Fruit fly (Drosophila melanogaster) whole organism, embryonic: Measurements from ENCODE around the gene CG17752.

Experiments
- Adf1 ChIP-seq: fragments of 200-800 bp; sonication (Bioruptor generic); IDR thresholded peaks from 2 replicates; pipeline ENCODE4 v1.3.6; 2022; ENCODE audit warnings: missing biosample characterization, missing genetic modification characterization
- CG10543 ChIP-seq: fragments of 200-800 bp; sonication (Bioruptor generic); optimal IDR thresholded peaks from 3 replicates; lab custom pipeline; 2017; ENCODE audit warnings: missing biosample characterization, mild to moderate bottlenecking, missing genetic modification characterization, moderate library complexity
- CG10959 ChIP-seq: fragments of 200-800 bp; sonication (Bioruptor generic); IDR thresholded peaks from 2 replicates; pipeline ENCODE4 v1.3.6; 2022; ENCODE audit warnings: missing biosample characterization, missing genetic modification characterization
- CG11456 ChIP-seq: fragments of 200-800 bp; sonication (Bioruptor generic); IDR thresholded peaks from 3 replicates; pipeline ENCODE4 v1.3.6; 2022; ENCODE audit warnings: missing biosample characterization, missing genetic modification characterization
- CG11504 ChIP-seq: fragments of 200-800 bp; sonication (Bioruptor generic); optimal IDR thresholded peaks from 3 replicates; lab custom pipeline; 2019; ENCODE audit warnings: missing biosample characterization, mild to moderate bottlenecking, missing genetic modification characterization, moderate library complexity
- CG12942 ChIP-seq: fragments of 200-800 bp; sonication (Bioruptor generic); optimal IDR thresholded peaks from 3 replicates; lab custom pipeline; 2016; ENCODE audit warnings: missing biosample characterization, missing genetic modification characterization
- CG13287 ChIP-seq: fragments of 200-800 bp; sonication (Bioruptor generic); IDR thresholded peaks from 2 replicates; pipeline ENCODE4 v1.3.6; 2022; ENCODE audit warnings: missing biosample characterization, missing genetic modification characterization; ENCODE audit not compliant: partially characterized antibody
- CG13624 ChIP-seq: fragments of 200-800 bp; sonication (Bioruptor generic); optimal IDR thresholded peaks from 2 replicates; lab custom pipeline; 2016; ENCODE audit warnings: missing biosample characterization, missing genetic modification characterization
- CG14710 ChIP-seq: fragments of 200-800 bp; sonication (Bioruptor generic); optimal IDR thresholded peaks from 3 replicates; lab custom pipeline; 2019; ENCODE audit warnings: missing biosample characterization, mild to moderate bottlenecking, missing genetic modification characterization, moderate library complexity
- CG14965 ChIP-seq: fragments of 200-800 bp; sonication (Bioruptor generic); optimal IDR thresholded peaks from 2 replicates; lab custom pipeline; 2016; ENCODE audit warnings: missing biosample characterization, missing genetic modification characterization, borderline replicate concordance
- CG15514 ChIP-seq: fragments of 200-800 bp; sonication (Bioruptor generic); optimal IDR thresholded peaks from 3 replicates; lab custom pipeline; 2017; ENCODE audit warnings: missing biosample characterization, missing genetic modification characterization, mild to moderate bottlenecking, moderate library complexity, missing genetic modification reagents
- CG15601 ChIP-seq: fragments of 200-800 bp; sonication (Bioruptor generic); optimal IDR thresholded peaks from 3 replicates; lab custom pipeline; 2019; ENCODE audit warnings: missing biosample characterization, mild to moderate bottlenecking, missing genetic modification characterization, moderate library complexity
- CG18764 ChIP-seq: fragments of 200-800 bp; sonication (Bioruptor generic); optimal IDR thresholded peaks from 3 replicates; lab custom pipeline; 2016; ENCODE audit warnings: missing biosample characterization, missing genetic modification characterization
- CG2889 ChIP-seq: fragments of 200-800 bp; sonication (Bioruptor generic); IDR thresholded peaks from 3 replicates; pipeline ENCODE4 v1.3.6; 2022; ENCODE audit warnings: missing biosample characterization, missing genetic modification characterization
- CG3163 ChIP-seq: fragments of 200-800 bp; sonication (Bioruptor generic); optimal IDR thresholded peaks from 3 replicates; lab custom pipeline; 2016; ENCODE audit warnings: missing biosample characterization, missing genetic modification characterization
- CG6791 ChIP-seq: fragments of 200-800 bp; sonication (Bioruptor generic); IDR thresholded peaks from 3 replicates; pipeline ENCODE4 v1.3.6; 2022; ENCODE audit warnings: missing biosample characterization, missing genetic modification characterization; ENCODE audit not compliant: partially characterized antibody
- CG8388 ChIP-seq: fragments of 200-800 bp; sonication (Bioruptor generic); optimal IDR thresholded peaks from 2 replicates; lab custom pipeline; 2019; ENCODE audit warnings: missing biosample characterization, mild to moderate bottlenecking, missing genetic modification characterization, moderate library complexity
- CTCF ChIP-seq: fragments of 200-800 bp; sonication (Bioruptor generic); optimal IDR thresholded peaks from 2 replicates; lab custom pipeline; 2017; ENCODE audit warnings: missing biosample characterization, mild to moderate bottlenecking, missing genetic modification characterization, moderate library complexity
- Eip74EF ChIP-seq, 2 experiments: fragments of 200-800 bp in 1 of 2; fragments of >200 bp in 1 of 2; sonication (Bioruptor generic) in 1 of 2; optimal IDR thresholded peaks; 2 replicates each; lab custom pipeline; 2017 to 2019; ENCODE audit warnings: missing biosample characterization in 2 of 2, missing genetic modification characterization in 2 of 2, mild to moderate bottlenecking in 1 of 2, moderate library complexity in 1 of 2
- HmgZ ChIP-seq: fragments of 200-800 bp; sonication (Bioruptor generic); optimal IDR thresholded peaks from 2 replicates; lab custom pipeline; 2018; ENCODE audit warnings: missing biosample characterization, mild to moderate bottlenecking, missing genetic modification characterization
- Hmx ChIP-seq: fragments of 200-800 bp; sonication (Bioruptor generic); optimal IDR thresholded peaks from 2 replicates; lab custom pipeline; 2016; ENCODE audit warnings: missing biosample characterization, missing genetic modification characterization
- Hr51 ChIP-seq, 2 experiments: fragments of 200-800 bp; sonication (Bioruptor generic); optimal IDR thresholded peaks; 2 replicates in 1 of 2; 3 replicates in 1 of 2; lab custom pipeline; 2016 to 2018; ENCODE audit warnings: missing biosample characterization in 2 of 2, missing genetic modification characterization in 2 of 2, mild to moderate bottlenecking in 1 of 2, moderate library complexity in 1 of 2
- MTF-1 ChIP-seq: fragments of 200-800 bp; sonication (Bioruptor generic); optimal IDR thresholded peaks from 2 replicates; lab custom pipeline; 2018; ENCODE audit warnings: missing biosample characterization, mild to moderate bottlenecking, missing genetic modification characterization, borderline replicate concordance
- PHDP ChIP-seq: fragments of 200-800 bp; sonication (Bioruptor generic); optimal IDR thresholded peaks from 3 replicates; lab custom pipeline; 2018; ENCODE audit warnings: missing biosample characterization, mild to moderate bottlenecking, missing genetic modification characterization, moderate library complexity
- Tbp ChIP-seq: fragments of >200 bp; optimal IDR thresholded peaks from 2 replicates; lab custom pipeline; 2018; ENCODE audit warnings: missing biosample characterization, missing genetic modification characterization
- Vsx1 ChIP-seq: fragments of 200-800 bp; sonication (Bioruptor generic); optimal IDR thresholded peaks from 2 replicates; lab custom pipeline; 2017; ENCODE audit warnings: missing biosample characterization, mild to moderate bottlenecking, missing genetic modification characterization, missing genetic modification reagents
- Xrp1 ChIP-seq: fragments of 200-800 bp; sonication (Bioruptor generic); IDR thresholded peaks from 2 replicates; pipeline ENCODE4 v1.3.6; 2022; ENCODE audit warnings: missing biosample characterization, missing genetic modification characterization
- ab ChIP-seq: fragments of 200-800 bp; sonication (Bioruptor generic); optimal IDR thresholded peaks from 2 replicates; lab custom pipeline; 2016; ENCODE audit warnings: missing biosample characterization, missing genetic modification characterization
- abd-A ChIP-seq: fragments of 200-800 bp; sonication (Bioruptor generic); optimal IDR thresholded peaks from 3 replicates; lab custom pipeline; 2019; ENCODE audit warnings: missing biosample characterization, mild to moderate bottlenecking, missing genetic modification characterization, moderate library complexity
- ase ChIP-seq: fragments of 200-800 bp; sonication (Bioruptor generic); IDR thresholded peaks from 3 replicates; pipeline ENCODE4 v1.3.6; 2022; ENCODE audit warnings: missing biosample characterization, missing genetic modification characterization
- bbx ChIP-seq: fragments of 200-800 bp; sonication (Bioruptor generic); IDR thresholded peaks from 2 replicates; pipeline ENCODE4 v1.3.6; 2022; ENCODE audit warnings: missing biosample characterization, missing genetic modification characterization; ENCODE audit not compliant: partially characterized antibody
- bsh ChIP-seq, 2 experiments: fragments of 200-800 bp; sonication (Bioruptor generic); optimal IDR thresholded peaks; 2 replicates each; lab custom pipeline; 2017 to 2018; ENCODE audit warnings: mild to moderate bottlenecking in 2 of 2, missing biosample characterization in 2 of 2, missing genetic modification characterization in 2 of 2, moderate library complexity in 1 of 2
- cas ChIP-seq: fragments of 200-800 bp; sonication (Bioruptor generic); IDR thresholded peaks from 2 replicates; pipeline ENCODE4 v1.3.6; 2022; ENCODE audit warnings: missing biosample characterization, missing genetic modification characterization
- cato ChIP-seq: fragments of 200-800 bp; sonication (Bioruptor generic); optimal IDR thresholded peaks from 2 replicates; lab custom pipeline; 2016; ENCODE audit warnings: missing biosample characterization, missing genetic modification characterization, borderline replicate concordance
- dpn ChIP-seq, 2 experiments: fragments of 200-800 bp; sonication (Bioruptor generic); optimal IDR thresholded peaks; 3 replicates each; lab custom pipeline; 2016; ENCODE audit warnings: missing biosample characterization in 2 of 2, missing genetic modification characterization in 2 of 2
- en ChIP-seq: fragments of 200-800 bp; sonication (Bioruptor generic); optimal IDR thresholded peaks from 2 replicates; lab custom pipeline; 2016; ENCODE audit warnings: missing biosample characterization, missing genetic modification characterization
- exex ChIP-seq: fragments of 200-800 bp; sonication (Bioruptor generic); optimal IDR thresholded peaks from 4 replicates; lab custom pipeline; 2018; ENCODE audit warnings: missing biosample characterization, mild to moderate bottlenecking, missing genetic modification characterization, moderate library complexity
- fd96Cb ChIP-seq: fragments of 200-800 bp; sonication (Bioruptor generic); optimal IDR thresholded peaks from 2 replicates; lab custom pipeline; 2018; ENCODE audit warnings: missing biosample characterization, mild to moderate bottlenecking, missing genetic modification characterization, moderate library complexity
- oc ChIP-seq: fragments of 200-800 bp; sonication (Bioruptor generic); optimal IDR thresholded peaks from 2 replicates; lab custom pipeline; 2018; ENCODE audit warnings: missing biosample characterization, mild to moderate bottlenecking, missing genetic modification characterization, moderate library complexity
- onecut ChIP-seq: fragments of 200-800 bp; sonication (Bioruptor generic); IDR thresholded peaks from 2 replicates; pipeline ENCODE4 v1.3.6; 2022; ENCODE audit warnings: missing biosample characterization, missing genetic modification characterization
- org-1 ChIP-seq: fragments of 200-800 bp; sonication (Bioruptor generic); optimal IDR thresholded peaks from 2 replicates; lab custom pipeline; 2017; ENCODE audit warnings: missing biosample characterization, missing genetic modification characterization
- pb ChIP-seq: fragments of 200-800 bp; sonication (Bioruptor generic); optimal IDR thresholded peaks from 3 replicates; lab custom pipeline; 2016; ENCODE audit warnings: missing biosample characterization, missing genetic modification characterization
- peb ChIP-seq: fragments of 200-800 bp; sonication (Bioruptor generic); IDR thresholded peaks from 2 replicates; pipeline ENCODE4 v1.3.6; 2022; ENCODE audit warnings: missing biosample characterization, missing genetic modification characterization
- pum ChIP-seq: fragments of 200-800 bp; sonication (Bioruptor generic); optimal IDR thresholded peaks from 2 replicates; lab custom pipeline; 2016; ENCODE audit warnings: missing biosample characterization, missing genetic modification characterization
- sens-2 ChIP-seq: fragments of 200-800 bp; sonication (Bioruptor generic); IDR thresholded peaks from 2 replicates; pipeline ENCODE4 v1.3.6; 2022; ENCODE audit warnings: missing biosample characterization, missing genetic modification characterization
- sug ChIP-seq: fragments of 200-800 bp; optimal IDR thresholded peaks from 2 replicates; lab custom pipeline; 2019; ENCODE audit warnings: missing biosample characterization, mild to moderate bottlenecking, missing genetic modification characterization, moderate library complexity
- vvl ChIP-seq: fragments of 200-800 bp; sonication (Bioruptor generic); IDR thresholded peaks from 2 replicates; pipeline ENCODE4 v1.3.6; 2022; ENCODE audit warnings: missing biosample characterization, missing genetic modification characterization
- zfh1 ChIP-seq: fragments of 200-800 bp; sonication (Bioruptor generic); IDR thresholded peaks from 3 replicates; pipeline ENCODE4 v1.3.6; 2022; ENCODE audit warnings: missing biosample characterization, missing genetic modification characterization

The CG17752 gene

DNA sequence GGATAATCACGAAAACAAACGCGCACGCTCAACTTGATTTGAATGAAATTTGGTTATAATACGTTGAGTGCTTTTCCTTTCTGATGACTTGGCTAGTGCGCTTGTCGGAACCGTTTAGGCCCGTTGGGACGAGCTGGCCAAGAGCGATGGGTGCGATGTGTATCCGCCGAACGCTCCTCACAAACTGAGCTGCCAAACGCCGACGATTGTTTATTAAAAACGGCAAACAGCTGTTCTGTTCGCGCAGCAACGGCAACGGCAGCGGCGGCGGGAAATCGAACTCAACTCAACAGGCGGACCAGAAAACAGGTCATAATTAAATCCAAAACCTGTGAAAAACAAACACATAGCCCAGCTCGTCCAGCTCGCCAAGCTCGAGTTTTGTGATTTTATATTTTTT lies 10.9 kb downstream of the CG17752 start (continued):
- TF ChIP-seq pb (no peak), CG12942 (GFP tag; lab: Kevin White, UChicago) (no peak), PHDP (no peak), Hmx (GFP tag; lab: Kevin White, UChicago) (no peak), CG14965 (no peak), CTCF (peak; percentile 10), fd96Cb (tag; lab: Kevin White, UChicago) (no peak), CG11504 (no peak), CG13624 (GFP tag; lab: Kevin White, UChicago) (peak; percentile 21), cato (GFP tag; lab: Kevin White, UChicago) (no peak), Vsx1 (GFP tag; lab: Kevin White, UChicago) (no peak), zfh1 (GFP tag; lab: Robert Waterston, UW) (0 out of 3 replicates have a peak, but pooled peaks have one; percentile 27), dpn (GFP tag; optimal IDR thresholded peaks at IDR 0.05; lab: Kevin White, UChicago) (no peak), Hr51 (GFP tag; optimal IDR thresholded peaks at IDR 0.05; lab: Kevin White, UChicago) (no peak), bsh (GFP tag; optimal IDR thresholded peaks at IDR 0.05; lab: Kevin White, UChicago) (no peak), sens-2 (GFP tag; lab: Robert Waterston, UW) (0 out of 2 replicates have a peak, but pooled peaks have one; percentile 8), CG13287 (GFP tag; lab: Robert Waterston, UW) (peak; percentile 41), CG10543 (GFP tag; lab: Kevin White, UChicago) (peak; percentile 90), CG8388 (GFP tag; lab: Kevin White, UChicago) (no peak), peb (GFP tag; lab: Robert Waterston, UW) (no peak), Xrp1 (GFP tag; lab: Robert Waterston, UW) (no peak), org-1 (GFP tag; lab: Kevin White, UChicago) (no peak), CG3163 (no peak), vvl (GFP tag; lab: Robert Waterston, UW) (no peak; the same call in none of the 2 replicates), onecut (GFP tag; lab: Robert Waterston, UW) (0 out of 2 replicates have a peak, but pooled peaks have one; percentile 5), pum (GFP tag; lab: Kevin White, UChicago) (no peak), CG15514 (GFP tag; lab: Kevin White, UChicago) (peak; percentile 44), cas (GFP tag; lab: Robert Waterston, UW) (0 out of 2 replicates have a peak, but pooled peaks have one; percentile 9), exex (peak; percentile 9), CG18764 (no peak), ab (GFP tag; lab: Kevin White, UChicago) (no peak), CG15601 (tag; lab: Kevin White, UChicago) (no peak), Adf1 (GFP tag; lab: Robert Waterston, UW) (peak; percentile 63; the same call in 1 of the 2 replicates), HmgZ (tag; lab: Kevin White, UChicago) (no peak), Tbp (GFP tag; lab: Kevin White, UChicago) (no peak), CG11456 (GFP tag; lab: Robert Waterston, UW) (0 out of 3 replicates have a peak, but pooled peaks have one; percentile 16), bbx (peak; percentile 32; the same call in 1 of the 2 replicates), ase (GFP tag; lab: Robert Waterston, UW) (no peak), CG6791 (no peak), CG10959 (GFP tag; lab: Robert Waterston, UW) (no peak), Eip74EF (GFP tag; optimal IDR thresholded peaks at IDR 0.05; lab: Kevin White, UChicago) (peak in 1 of 2 experiments; percentile 40), sug (tag; lab: Kevin White, UChicago) (peak; percentile 31), CG2889 (GFP tag; lab: Robert Waterston, UW) (no peak), MTF-1 (GFP tag; lab: Kevin White, UChicago) (no peak), en (GFP tag; lab: Kevin White, UChicago) (no peak), abd-A (peak; percentile 78), CG14710 (tag; lab: Kevin White, UChicago) (no peak), oc (peak; percentile 39)
